2 fruit fly cellular contexts compared by ENCODE assay signal in the genomic region with DNA sequence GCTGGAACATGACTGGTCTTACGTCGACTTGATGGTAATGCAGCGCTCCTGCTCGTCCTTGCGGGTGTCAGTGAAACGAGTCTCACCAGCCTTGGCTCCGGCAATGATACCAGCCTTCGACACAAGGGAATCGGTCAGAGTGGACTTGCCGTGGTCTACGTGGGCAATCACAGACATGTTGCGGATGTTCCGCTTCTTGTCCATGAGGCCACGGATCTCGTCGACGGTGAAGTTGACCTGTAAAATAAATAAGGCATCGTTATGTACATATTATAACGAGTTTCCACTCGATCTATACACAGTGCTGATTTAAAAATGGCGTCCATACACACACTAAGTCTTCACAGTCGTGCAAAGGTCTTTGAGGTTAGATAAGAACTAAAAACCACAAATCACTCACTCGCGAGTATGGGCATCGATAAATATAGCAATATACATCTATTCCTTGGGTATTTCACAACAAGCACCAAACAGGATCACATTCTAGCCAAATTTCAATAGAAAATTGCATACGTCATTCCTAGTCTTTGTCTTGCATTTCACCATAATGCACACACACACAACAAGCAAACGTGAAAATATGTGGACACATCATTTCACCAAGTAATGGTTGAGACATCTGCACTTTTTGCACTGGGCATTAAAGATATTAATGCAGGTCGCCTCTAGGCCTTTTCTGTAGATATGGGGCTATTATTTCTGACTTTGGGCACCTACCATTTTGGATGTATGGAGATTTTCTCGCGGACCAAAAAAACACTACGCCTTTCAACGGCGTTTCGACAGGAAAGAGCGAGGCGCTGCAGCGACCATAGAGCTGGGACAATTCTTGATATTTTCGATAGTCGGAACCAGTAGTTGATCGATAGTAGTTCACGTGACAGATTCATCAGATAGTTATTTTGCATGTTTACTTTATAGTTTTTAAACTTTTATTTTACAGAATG.
TF ChIP-seq lines count a peak whose summit lies in the region.

A gene (minus strand): TSS at position 843 of the 947 bp plus-strand sequence.

TF ChIP-seq in whole organism, embryonic, 481 proteins besides CTCF, POLR2A, EP300 and RAD21 (continued from another document and continues in another):
- TF ChIP-seq CG31365 (tag; optimal IDR thresholded peaks at IDR 0.05; lab: Kevin White, UChicago) (peak; percentile 69), TFAM (GFP tag; optimal IDR thresholded peaks at IDR 0.05; lab: Kevin White, UChicago) (no peak), sens-2 (GFP tag; IDR thresholded peaks at IDR 0.05; lab: Robert Waterston, UW) (peak; percentile 77), CG31388 (GFP tag; optimal IDR thresholded peaks at IDR 0.05; lab: Kevin White, UChicago) (no peak), CG43689 (GFP tag; IDR thresholded peaks at IDR 0.05; lab: Robert Waterston, UW) (no peak; the same call in 1 of the 2 replicates), CG34224 (GFP tag; IDR thresholded peaks at IDR 0.05; lab: Robert Waterston, UW; ENCODE audit: partially characterized antibody) (peak; percentile 85), HHEX (GFP tag; optimal IDR thresholded peaks at IDR 0.05; lab: Kevin White, UChicago) (peak; percentile 78), kay (GFP tag; optimal IDR thresholded peaks at IDR 0.05; lab: Kevin White, UChicago) (no peak), CG8924 (tag; optimal IDR thresholded peaks at IDR 0.05; lab: Kevin White, UChicago) (peak; percentile 79), tna (GFP tag; IDR thresholded peaks at IDR 0.05; lab: Robert Waterston, UW; ENCODE audit: partially characterized antibody) (peak; percentile 89), CG11696 (GFP tag; IDR thresholded peaks at IDR 0.05; lab: Robert Waterston, UW) (no peak), CG7357 (GFP tag; IDR thresholded peaks at IDR 0.05; lab: Robert Waterston, UW) (no peak), CG17328 (GFP tag; IDR thresholded peaks at IDR 0.05; lab: Robert Waterston, UW) (peak; percentile 87), salm (tag; optimal IDR thresholded peaks at IDR 0.05; lab: Kevin White, UChicago) (peak; percentile 59), ken (GFP tag; IDR thresholded peaks at IDR 0.05; lab: Robert Waterston, UW) (no peak; the same call in 2 of the 3 replicates), ro (GFP tag; IDR thresholded peaks at IDR 0.05; lab: Robert Waterston, UW) (no peak), CG11247 (GFP tag; IDR thresholded peaks at IDR 0.05; lab: Robert Waterston, UW) (no peak; the same call in 1 of the 2 replicates), bsh (GFP tag; optimal IDR thresholded peaks at IDR 0.05; lab: Kevin White, UChicago) (peak in 1 of 2 experiments; percentile 66), Nf-YC (tag; optimal IDR thresholded peaks at IDR 0.05; lab: Kevin White, UChicago) (peak; percentile 63), CG6654 (GFP tag; optimal IDR thresholded peaks at IDR 0.05; lab: Kevin White, UChicago) (peak; percentile 18), CG42726 (GFP tag; IDR thresholded peaks at IDR 0.05; lab: Robert Waterston, UW; ENCODE audit: partially characterized antibody) (peak; percentile 93), HmgZ (tag; optimal IDR thresholded peaks at IDR 0.05; lab: Kevin White, UChicago) (peak; percentile 86), wek (GFP tag; optimal IDR thresholded peaks at IDR 0.05; lab: Kevin White, UChicago) (peak; percentile 87), CG1529 (GFP tag; optimal IDR thresholded peaks at IDR 0.05; lab: Kevin White, UChicago) (peak; percentile 61), CG13123 (GFP tag; optimal IDR thresholded peaks at IDR 0.05; lab: Kevin White, UChicago) (peak; percentile 28), CG3281 (GFP tag; optimal IDR thresholded peaks at IDR 0.05; lab: Kevin White, UChicago) (peak; percentile 84), Usf (GFP tag; optimal IDR thresholded peaks at IDR 0.05; lab: Kevin White, UChicago) (peak; percentile 11), Gug (GFP tag; IDR thresholded peaks at IDR 0.05; lab: Robert Waterston, UW) (peak; percentile 37; the same call in 1 of the 4 replicates), h (optimal IDR thresholded peaks at IDR 0.05; lab: Kevin White, UChicago) (no peak), CG1233 (GFP tag; optimal IDR thresholded peaks at IDR 0.05; lab: Kevin White, UChicago) (peak; percentile 85), cg (GFP tag; optimal IDR thresholded peaks at IDR 0.05; lab: Kevin White, UChicago) (peak; percentile 69), grau (tag; optimal IDR thresholded peaks at IDR 0.05; lab: Kevin White, UChicago) (peak; percentile 78), CG11695 (GFP tag; IDR thresholded peaks at IDR 0.05; lab: Robert Waterston, UW) (peak; percentile 56; the same call in 1 of the 3 replicates), mam (GFP tag; optimal IDR thresholded peaks at IDR 0.05; lab: Kevin White, UChicago) (peak; percentile 71), Lim3 (GFP tag; IDR thresholded peaks at IDR 0.05; lab: Robert Waterston, UW) (no peak), CG17612 (GFP tag; IDR thresholded peaks at IDR 0.05; lab: Robert Waterston, UW) (no peak), zfh1 (GFP tag; IDR thresholded peaks at IDR 0.05; lab: Robert Waterston, UW) (peak; percentile 64; the same call in 2 of the 3 replicates), CG14050 (GFP tag; IDR thresholded peaks at IDR 0.05; lab: Robert Waterston, UW) (peak; percentile 77), CG1792 (GFP tag; optimal IDR thresholded peaks at IDR 0.05; lab: Kevin White, UChicago) (peak; percentile 18), CG18476 (GFP tag; optimal IDR thresholded peaks at IDR 0.05; lab: Kevin White, UChicago) (no peak), ap (GFP tag; IDR thresholded peaks at IDR 0.05; lab: Robert Waterston, UW) (no peak), CG8388 (GFP tag; optimal IDR thresholded peaks at IDR 0.05; lab: Kevin White, UChicago) (peak; percentile 61), pros (GFP tag; optimal IDR thresholded peaks at IDR 0.05; lab: Kevin White, UChicago) (peak; percentile 21), CG12391 (tag; optimal IDR thresholded peaks at IDR 0.05; lab: Kevin White, UChicago) (peak; percentile 86), CrebB (tag; optimal IDR thresholded peaks at IDR 0.05; lab: Kevin White, UChicago) (peak; percentile 85), CG18262 (tag; optimal IDR thresholded peaks at IDR 0.05; lab: Kevin White, UChicago) (peak; percentile 63), nerfin-2 (GFP tag; IDR thresholded peaks at IDR 0.05; lab: Robert Waterston, UW; ENCODE audit: partially characterized antibody) (peak; percentile 88), CG2129 (GFP tag; IDR thresholded peaks at IDR 0.05; lab: Robert Waterston, UW; ENCODE audit: partially characterized antibody) (peak; percentile 84), Dad (GFP tag; optimal IDR thresholded peaks at IDR 0.05; lab: Kevin White, UChicago) (peak; percentile 65), Dref (GFP tag; IDR thresholded peaks at IDR 0.05; lab: Robert Waterston, UW) (peak; percentile 86), HLH4C (GFP tag; IDR thresholded peaks at IDR 0.05; lab: Robert Waterston, UW; ENCODE audit: partially characterized antibody) (peak; percentile 87), Xrp1 (GFP tag; IDR thresholded peaks at IDR 0.05; lab: Robert Waterston, UW) (peak; percentile 46), CG11723 (GFP tag; optimal IDR thresholded peaks at IDR 0.05; lab: Kevin White, UChicago) (peak; percentile 73), dimm (GFP tag; IDR thresholded peaks at IDR 0.05; lab: Robert Waterston, UW) (no peak), CG2199 (GFP tag; IDR thresholded peaks at IDR 0.05; lab: Robert Waterston, UW) (peak; percentile 94; the same call in 2 of the 3 replicates), dan (GFP tag; IDR thresholded peaks at IDR 0.05; lab: Robert Waterston, UW) (no peak), Six4 (GFP tag; optimal IDR thresholded peaks at IDR 0.05; lab: Kevin White, UChicago) (peak; percentile 47), repo (GFP tag; optimal IDR thresholded peaks at IDR 0.05; lab: Kevin White, UChicago) (peak; percentile 72)

TF ChIP-seq in whole organism, prepupa, 60 proteins besides CTCF, POLR2A, EP300 and RAD21 (continued from another document):
- TF ChIP-seq Blimp-1 (GFP tag; optimal IDR thresholded peaks at IDR 0.05; lab: Kevin White, UChicago) (peak; percentile 49), Eip75B (GFP tag; optimal IDR thresholded peaks at IDR 0.05; lab: Kevin White, UChicago) (peak; percentile 62), CG11762 (GFP tag; optimal IDR thresholded peaks at IDR 0.05; lab: Kevin White, UChicago; ENCODE audit: insufficient read depth) (peak; percentile 31), Sox14 (GFP tag; optimal IDR thresholded peaks at IDR 0.05; lab: Kevin White, UChicago) (peak; percentile 77), cyc (GFP tag; optimal IDR thresholded peaks at IDR 0.05; lab: Kevin White, UChicago) (peak; percentile 48), dsx (GFP tag; optimal IDR thresholded peaks at IDR 0.05; lab: Kevin White, UChicago; ENCODE audit: poor library complexity, severe bottlenecking) (peak; percentile 47), acj6 (GFP tag; optimal IDR thresholded peaks at IDR 0.05; lab: Kevin White, UChicago) (peak; percentile 49), pdm3 (GFP tag; optimal IDR thresholded peaks at IDR 0.05; lab: Kevin White, UChicago) (peak; percentile 58), CG11902 (GFP tag; optimal IDR thresholded peaks at IDR 0.05; lab: Kevin White, UChicago) (no peak), Ets96B (tag; optimal IDR thresholded peaks at IDR 0.05; lab: Kevin White, UChicago) (peak; percentile 22), CG11294 (GFP tag; IDR thresholded peaks at IDR 0.05; lab: Robert Waterston, UW) (no peak; the same call in 1 of the 2 replicates), Lpt (GFP tag; optimal IDR thresholded peaks at IDR 0.05; lab: Kevin White, UChicago) (peak; percentile 15), salr (GFP tag; optimal IDR thresholded peaks at IDR 0.05; lab: Kevin White, UChicago) (no peak), eg (GFP tag; IDR thresholded peaks at IDR 0.05; lab: Robert Waterston, UW) (peak; percentile 70; the same call in 2 of the 3 replicates)
